Worm (Caenorhabditis elegans) whole organism, L4 larva: ENCODE measurements around the gene str-230.

ENCODE experiments used
- D1046.2 ChIP-seq: fragments of 200-800 bp; sonication (Bioruptor generic); IDR thresholded peaks from 2 replicates; pipeline ENCODE4 v1.3.6; 2022; ENCODE audit warnings: missing genetic modification characterization, missing compliant biosample characterization
- F44E2.7 ChIP-seq: fragments of 200-800 bp; sonication (Bioruptor generic); IDR thresholded peaks from 2 replicates; pipeline ENCODE4 v2.1.2; 2022; ENCODE audit warnings: missing genetic modification characterization, missing compliant biosample characterization
- F49E8.2 ChIP-seq: sonication (generic microtip); optimal IDR thresholded peaks from 2 replicates; lab custom pipeline; 2016; ENCODE audit warnings: missing compliant biosample characterization, mild to moderate bottlenecking, missing genetic modification characterization, borderline replicate concordance
- Y48G9A.11 ChIP-seq: fragments of 200-800 bp; sonication (Bioruptor generic); IDR thresholded peaks from 2 replicates; pipeline ENCODE4 v1.3.6; 2022; ENCODE audit warnings: missing genetic modification reagents, missing genetic modification characterization, missing compliant biosample characterization
- ZK337.2 ChIP-seq: fragments of 200-800 bp; sonication (Bioruptor generic); IDR thresholded peaks from 2 replicates; pipeline ENCODE4 v1.3.6; 2022; ENCODE audit warnings: missing genetic modification reagents, missing genetic modification characterization, missing compliant biosample characterization
- attf-4 ChIP-seq: sonication (generic microtip); optimal IDR thresholded peaks from 3 replicates; lab custom pipeline; 2017; ENCODE audit warnings: missing biosample characterization, missing genetic modification characterization
- ceh-20 ChIP-seq: fragments of 200-800 bp; sonication (Bioruptor generic); IDR thresholded peaks from 2 replicates; pipeline ENCODE4 v1.3.6; 2022; ENCODE audit warnings: missing genetic modification reagents, missing genetic modification characterization, missing compliant biosample characterization
- ceh-28 ChIP-seq: fragments of 150-350 bp; optimal IDR thresholded peaks from 2 replicates; lab custom pipeline; 2014; ENCODE audit warnings: missing biosample characterization, missing genetic modification reagents, missing genetic modification characterization
- ceh-44 ChIP-seq: fragments of 200-800 bp; sonication (Bioruptor generic); IDR thresholded peaks from 2 replicates; pipeline ENCODE4 v1.3.6; 2022; ENCODE audit warnings: missing genetic modification reagents, missing genetic modification characterization, missing compliant biosample characterization
- ceh-62 ChIP-seq: sonication (generic microtip); optimal IDR thresholded peaks from 2 replicates; lab custom pipeline; 2017; ENCODE audit warnings: missing biosample characterization, missing genetic modification characterization
- ceh-82 ChIP-seq: sonication (generic microtip); optimal IDR thresholded peaks from 2 replicates; lab custom pipeline; 2017; ENCODE audit warnings: missing biosample characterization, missing genetic modification characterization
- cey-2 ChIP-seq: sonication (generic microtip); optimal IDR thresholded peaks from 3 replicates; lab custom pipeline; 2017; ENCODE audit warnings: missing genetic modification characterization, mild to moderate bottlenecking, missing compliant biosample characterization, antibody characterized with exemption, borderline replicate concordance; ENCODE audit not compliant: insufficient read depth
- daf-12 ChIP-seq: fragments of 150-350 bp; optimal IDR thresholded peaks from 2 replicates; lab custom pipeline; 2014; ENCODE audit warnings: missing biosample characterization, missing genetic modification reagents, missing genetic modification characterization
- daf-16 ChIP-seq, 3 experiments: sonication (generic microtip); optimal IDR thresholded peaks; 2 replicates each; lab custom pipeline; 2016 to 2017; ENCODE audit warnings: missing genetic modification characterization in 3 of 3, missing genetic modification reagents in 3 of 3, mild to moderate bottlenecking in 2 of 3, missing compliant biosample characterization in 2 of 3, missing biosample characterization in 1 of 3, moderate library complexity in 1 of 3
- daf-8 ChIP-seq: fragments of 200-800 bp; sonication (Bioruptor generic); IDR thresholded peaks from 2 replicates; pipeline ENCODE4 v1.3.6; 2022; ENCODE audit warnings: missing genetic modification characterization, missing compliant biosample characterization
- dmd-6 ChIP-seq: fragments of 200-800 bp; sonication (Bioruptor generic); IDR thresholded peaks from 2 replicates; pipeline ENCODE4 v1.3.6; 2022; ENCODE audit warnings: missing genetic modification reagents, missing genetic modification characterization, missing compliant biosample characterization
- dmd-8 ChIP-seq: fragments of 200-800 bp; sonication (Bioruptor generic); IDR thresholded peaks from 2 replicates; pipeline ENCODE4 v1.3.6; 2022; ENCODE audit warnings: missing genetic modification characterization, missing compliant biosample characterization
- egl-27 ChIP-seq: sonication (generic microtip); optimal IDR thresholded peaks from 3 replicates; lab custom pipeline; 2017; ENCODE audit warnings: missing biosample characterization, missing genetic modification reagents, missing genetic modification characterization
- egl-43 ChIP-seq: fragments of 200-800 bp; sonication (Bioruptor generic); IDR thresholded peaks from 2 replicates; pipeline ENCODE4 v1.3.6; 2022; ENCODE audit warnings: missing genetic modification reagents, missing genetic modification characterization, missing compliant biosample characterization
- fos-1 ChIP-seq: fragments of 150-350 bp; optimal IDR thresholded peaks from 2 replicates; lab custom pipeline; 2014; ENCODE audit warnings: missing biosample characterization, missing genetic modification characterization
- gei-8 ChIP-seq: fragments of 200-800 bp; sonication (Bioruptor generic); optimal IDR thresholded peaks from 2 replicates; lab custom pipeline; 2018; ENCODE audit warnings: mild to moderate bottlenecking, missing genetic modification characterization, missing compliant biosample characterization
- hlh-30 ChIP-seq: sonication (generic microtip); optimal IDR thresholded peaks from 2 replicates; lab custom pipeline; 2017; ENCODE audit warnings: antibody characterized with exemption, mild to moderate bottlenecking, missing genetic modification characterization, missing compliant biosample characterization; ENCODE audit not compliant: insufficient read depth
- hmg-1.1 ChIP-seq: fragments of 200-800 bp; sonication (Bioruptor generic); IDR thresholded peaks from 2 replicates; pipeline ENCODE4 v1.3.6; 2022; ENCODE audit warnings: missing genetic modification reagents, missing genetic modification characterization, missing compliant biosample characterization
- lin-13 ChIP-seq: fragments of 150-350 bp; optimal IDR thresholded peaks from 2 replicates; lab custom pipeline; 2014; ENCODE audit warnings: missing biosample characterization, missing genetic modification reagents, missing genetic modification characterization
- lin-38 ChIP-seq: fragments of 200-800 bp; sonication (Bioruptor generic); IDR thresholded peaks from 2 replicates; pipeline ENCODE4 v1.3.6; 2022; ENCODE audit warnings: missing genetic modification reagents, missing genetic modification characterization, missing compliant biosample characterization
- lin-39 ChIP-seq: fragments of 150-350 bp; optimal IDR thresholded peaks from 2 replicates; lab custom pipeline; 2014; ENCODE audit warnings: missing biosample characterization, missing genetic modification reagents, missing genetic modification characterization
- lir-3 ChIP-seq: sonication (generic microtip); optimal IDR thresholded peaks from 2 replicates; lab custom pipeline; 2016; ENCODE audit warnings: mild to moderate bottlenecking, missing genetic modification characterization, missing compliant biosample characterization
- lsy-2 ChIP-seq, 2 experiments: fragments of 150-350 bp in 1 of 2; sonication (generic microtip) in 1 of 2; optimal IDR thresholded peaks; 2 replicates each; lab custom pipeline; 2014 to 2017; ENCODE audit warnings: missing biosample characterization in 2 of 2, missing genetic modification characterization in 2 of 2
- mep-1 ChIP-seq: fragments of 150-350 bp; sonication (generic microtip); optimal IDR thresholded peaks from 3 replicates; lab custom pipeline; 2014; ENCODE audit warnings: missing biosample characterization, missing genetic modification characterization
- mes-2 ChIP-seq: sonication (generic microtip); optimal IDR thresholded peaks from 2 replicates; lab custom pipeline; 2016; ENCODE audit warnings: missing genotype, mild to moderate bottlenecking, missing genetic modification characterization, missing compliant biosample characterization; ENCODE audit not compliant: poor library complexity, severe bottlenecking
- mxl-3 ChIP-seq: fragments of 200-800 bp; sonication (Bioruptor generic); optimal IDR thresholded peaks from 2 replicates; lab custom pipeline; 2018; ENCODE audit warnings: mild to moderate bottlenecking, missing genetic modification characterization, missing compliant biosample characterization
- nhr-10 ChIP-seq: fragments of 150-350 bp; optimal IDR thresholded peaks from 2 replicates; lab custom pipeline; 2014; ENCODE audit warnings: missing biosample characterization, missing genetic modification characterization
- nhr-11 ChIP-seq: fragments of 150-350 bp; optimal IDR thresholded peaks from 2 replicates; lab custom pipeline; 2014; ENCODE audit warnings: missing biosample characterization, missing genetic modification characterization
- nhr-237 ChIP-seq: sonication (generic microtip); optimal IDR thresholded peaks from 2 replicates; lab custom pipeline; 2017; ENCODE audit warnings: missing biosample characterization, missing genetic modification characterization
- nhr-25 ChIP-seq: sonication (generic microtip); optimal IDR thresholded peaks from 2 replicates; lab custom pipeline; 2017; ENCODE audit warnings: missing genetic modification characterization, mild to moderate bottlenecking, missing compliant biosample characterization, antibody characterized with exemption, moderate library complexity, borderline replicate concordance; ENCODE audit not compliant: insufficient read depth
- nhr-28 ChIP-seq: fragments of 150-350 bp; optimal IDR thresholded peaks from 2 replicates; lab custom pipeline; 2014; ENCODE audit warnings: missing biosample characterization, missing genetic modification characterization
- nhr-41 ChIP-seq: fragments of 200-800 bp; sonication (Bioruptor generic); IDR thresholded peaks from 2 replicates; pipeline ENCODE4 v1.3.6; 2022; ENCODE audit warnings: missing genetic modification reagents, missing genetic modification characterization, missing compliant biosample characterization
- nhr-48 ChIP-seq: sonication (generic microtip); optimal IDR thresholded peaks from 2 replicates; lab custom pipeline; 2016; ENCODE audit warnings: mild to moderate bottlenecking, missing genetic modification characterization, missing compliant biosample characterization
- pha-4 ChIP-seq, 2 experiments: fragments of 150-350 bp in 1 of 2; fragments of 200-800 bp in 1 of 2; sonication (Bioruptor generic) in 1 of 2; IDR thresholded peaks in 1 of 2; optimal IDR thresholded peaks in 1 of 2; 2 replicates each; pipeline versions ENCODE4 v1.3.6 to Lab custom; 2014 to 2022; ENCODE audit warnings: missing genetic modification characterization in 2 of 2, missing genetic modification reagents in 2 of 2, missing biosample characterization in 1 of 2, missing compliant biosample characterization in 1 of 2
- set-16 ChIP-seq: fragments of 200-800 bp; sonication (Bioruptor generic); IDR thresholded peaks from 2 replicates; pipeline ENCODE4 v1.3.6; 2022; ENCODE audit warnings: missing genetic modification reagents, missing genetic modification characterization, missing compliant biosample characterization
- skn-1 ChIP-seq: fragments of 150-350 bp; optimal IDR thresholded peaks from 2 replicates; lab custom pipeline; 2014; ENCODE audit warnings: missing biosample characterization, missing genetic modification characterization
- snpc-1.2 ChIP-seq: fragments of 200-800 bp; sonication (Bioruptor generic); IDR thresholded peaks from 2 replicates; pipeline ENCODE4 v1.3.6; 2022; ENCODE audit warnings: missing genetic modification reagents, missing genetic modification characterization, missing compliant biosample characterization
- snpc-4 ChIP-seq: fragments of 150-350 bp; optimal IDR thresholded peaks from 2 replicates; lab custom pipeline; 2014; ENCODE audit warnings: missing biosample characterization, missing genetic modification characterization
- zip-2 ChIP-seq: fragments of 150-350 bp; optimal IDR thresholded peaks from 2 replicates; lab custom pipeline; 2014; ENCODE audit warnings: missing biosample characterization, missing genetic modification characterization
- ztf-11 ChIP-seq: fragments of 150-350 bp; optimal IDR thresholded peaks from 2 replicates; lab custom pipeline; 2014; ENCODE audit warnings: missing biosample characterization, missing genetic modification characterization

str-230 gene

ce11 chrV:14197651-14198050, 13.0 kb downstream of the str-230 start (continued):
- TF ChIP-seq pha-4 (GFP tag; IDR thresholded peaks at IDR 0.05; lab: Robert Waterston, UW) (peak; percentile 44; the same call in 1 of the 2 replicates), pha-4 (tag; optimal IDR thresholded peaks at IDR 0.05; lab: Kevin White, UChicago) (no peak), mes-2 (peak; percentile 64), zip-2 (tag; lab: Kevin White, UChicago) (no peak), nhr-11 (no peak), mep-1 (tag; lab: Kevin White, UChicago) (peak; percentile 83), ceh-20 (GFP tag; lab: Robert Waterston, UW) (0 out of 2 replicates have a peak, but pooled peaks have one; percentile 36), ZK337.2 (GFP tag; lab: Robert Waterston, UW) (0 out of 2 replicates have a peak, but pooled peaks have one; percentile 5), egl-27 (tag; lab: Kevin White, UChicago) (no peak), ceh-62 (no peak), ceh-28 (tag; lab: Kevin White, UChicago) (no peak), mxl-3 (peak; percentile 5)

ce11 chrV:14194514-14194913, 16.1 kb downstream of the str-230 start:
- TF ChIP-seq hmg-1.1 (GFP tag; lab: Robert Waterston, UW) (0 out of 2 replicates have a peak, but pooled peaks have one; percentile 26), set-16 (GFP tag; lab: Robert Waterston, UW) (peak; percentile 38; the same call in 1 of the 2 replicates), D1046.2 (0 out of 2 replicates have a peak, but pooled peaks have one; percentile 12), F49E8.2 (tag; lab: Kevin White, UChicago) (no peak), dmd-6 (GFP tag; lab: Robert Waterston, UW) (0 out of 2 replicates have a peak, but pooled peaks have one; percentile 14), daf-8 (GFP tag; lab: Robert Waterston, UW) (no peak), lin-38 (0 out of 2 replicates have a peak, but pooled peaks have one; percentile 12)

- TF ChIP-seq ztf-11 (tag; lab: Kevin White, UChicago) (no peak), nhr-48 (tag; lab: Kevin White, UChicago) (peak; percentile 73), daf-16 (GFP tag; optimal IDR thresholded peaks at IDR 0.05; lab: Kevin White, UChicago) (no peak), daf-16 (tag; optimal IDR thresholded peaks at IDR 0.05; lab: Kevin White, UChicago) (peak; percentile 65), dmd-8 (GFP tag; lab: Robert Waterston, UW) (no peak), gei-8 (GFP tag; lab: Kevin White, UChicago) (no peak), nhr-41 (GFP tag; lab: Robert Waterston, UW) (peak; percentile 13; the same call in 1 of the 2 replicates), attf-4 (tag; lab: Kevin White, UChicago) (no peak), nhr-237 (tag; lab: Kevin White, UChicago) (no peak), fos-1 (tag; lab: Kevin White, UChicago) (no peak), zip-2 (tag; lab: Kevin White, UChicago) (no peak), mxl-3 (peak; percentile 76), lsy-2 (tag; optimal IDR thresholded peaks at IDR 0.05; lab: Kevin White, UChicago) (peak in 1 of 2 experiments; percentile 71), hmg-1.1 (GFP tag; lab: Robert Waterston, UW) (peak; percentile 88), nhr-10 (tag; lab: Kevin White, UChicago) (no peak), nhr-25 (tag; lab: Kevin White, UChicago) (no peak), Y48G9A.11 (GFP tag; lab: Robert Waterston, UW) (no peak), nhr-28 (tag; lab: Kevin White, UChicago) (peak; percentile 94), ceh-82 (no peak), ceh-44 (GFP tag; lab: Robert Waterston, UW) (no peak), egl-27 (tag; lab: Kevin White, UChicago) (no peak), lin-13 (GFP tag; lab: Kevin White, UChicago) (peak; percentile 14), snpc-4 (tag; lab: Kevin White, UChicago) (no peak), D1046.2 (no peak), set-16 (GFP tag; lab: Robert Waterston, UW) (peak; percentile 38), dmd-6 (GFP tag; lab: Robert Waterston, UW) (peak; percentile 92), cey-2 (tag; lab: Kevin White, UChicago) (no peak), skn-1 (no peak), lir-3 (no peak), daf-12 (tag; lab: Kevin White, UChicago) (no peak), lin-39 (tag; lab: Kevin White, UChicago) (no peak), F44E2.7 (GFP tag; lab: Robert Waterston, UW) (no peak), egl-43 (GFP tag; lab: Robert Waterston, UW) (no peak), hlh-30 (tag; lab: Kevin White, UChicago) (peak; percentile 80), snpc-1.2 (GFP tag; lab: Robert Waterston, UW) (no peak)
Observed at ce11 chrV:14193451-14193850, 17.2 kb downstream of the str-230 start, which contains the start of gene atfs-1. Gene atfs-1, plus strand, starts transcription at chrV:14193663.
